Fruit fly (Drosophila melanogaster) whole organism, embryonic: ENCODE data around the gene CG31321.

ENCODE experiments used
- ATbp ChIP-seq: fragments of 200-800 bp; sonication (Bioruptor generic); optimal IDR thresholded peaks from 2 replicates; lab custom pipeline; 2017; ENCODE audit warnings: missing biosample characterization, mild to moderate bottlenecking, missing genetic modification characterization, missing genetic modification reagents
- Aef1 ChIP-seq: fragments of 200-800 bp; sonication (Bioruptor generic); IDR thresholded peaks from 3 replicates; pipeline ENCODE4 v1.3.6; 2022; ENCODE audit warnings: missing biosample characterization, missing genetic modification characterization
- Bdp1 ChIP-seq: fragments of 200-800 bp; sonication (Bioruptor generic); optimal IDR thresholded peaks from 3 replicates; lab custom pipeline; 2016; ENCODE audit warnings: missing biosample characterization, missing genetic modification characterization
- C15 ChIP-seq: fragments of 200-800 bp; sonication (Bioruptor generic); IDR thresholded peaks from 3 replicates; pipeline ENCODE4 v1.3.6; 2022; ENCODE audit warnings: missing biosample characterization, missing genetic modification characterization
- CG12071 ChIP-seq: fragments of 200-800 bp; sonication (Bioruptor generic); optimal IDR thresholded peaks from 3 replicates; lab custom pipeline; 2018; ENCODE audit warnings: missing biosample characterization, mild to moderate bottlenecking, missing genetic modification characterization
- CG17186 ChIP-seq: fragments of 200-800 bp; sonication (Bioruptor generic); optimal IDR thresholded peaks from 3 replicates; lab custom pipeline; 2017; ENCODE audit warnings: missing biosample characterization, missing genetic modification reagents, missing genetic modification characterization
- CG17829 ChIP-seq: fragments of 200-800 bp; optimal IDR thresholded peaks from 2 replicates; lab custom pipeline; 2019; ENCODE audit warnings: missing biosample characterization, mild to moderate bottlenecking, missing genetic modification characterization, moderate library complexity
- CG2889 ChIP-seq: fragments of 200-800 bp; sonication (Bioruptor generic); IDR thresholded peaks from 3 replicates; pipeline ENCODE4 v1.3.6; 2022; ENCODE audit warnings: missing biosample characterization, missing genetic modification characterization
- CG30020 ChIP-seq: fragments of 200-800 bp; optimal IDR thresholded peaks from 2 replicates; lab custom pipeline; 2019; ENCODE audit warnings: missing biosample characterization, mild to moderate bottlenecking, missing genetic modification characterization, moderate library complexity
- CG33213 ChIP-seq: fragments of 200-800 bp; sonication (Bioruptor generic); optimal IDR thresholded peaks from 3 replicates; lab custom pipeline; 2016; ENCODE audit warnings: missing biosample characterization, missing genetic modification characterization
- CG42726 ChIP-seq: fragments of 200-800 bp; sonication (Bioruptor generic); IDR thresholded peaks from 2 replicates; pipeline ENCODE4 v1.3.6; 2022; ENCODE audit warnings: missing biosample characterization, missing genetic modification characterization; ENCODE audit not compliant: partially characterized antibody
- CG4360 ChIP-seq: fragments of 200-800 bp; sonication (Bioruptor generic); IDR thresholded peaks from 2 replicates; pipeline ENCODE4 v1.3.6; 2022; ENCODE audit warnings: missing biosample characterization, missing genetic modification characterization
- CG43689 ChIP-seq: fragments of 200-800 bp; sonication (Bioruptor generic); IDR thresholded peaks from 2 replicates; pipeline ENCODE4 v1.3.6; 2022; ENCODE audit warnings: missing biosample characterization, missing genetic modification characterization
- CG4617 ChIP-seq: fragments of 200-800 bp; sonication (Bioruptor generic); optimal IDR thresholded peaks from 3 replicates; lab custom pipeline; 2016; ENCODE audit warnings: missing biosample characterization, missing genetic modification characterization, borderline replicate concordance
- CG4707 ChIP-seq: fragments of 200-800 bp; sonication (Bioruptor generic); optimal IDR thresholded peaks from 2 replicates; lab custom pipeline; 2018; ENCODE audit warnings: missing biosample characterization, mild to moderate bottlenecking, missing genetic modification characterization, moderate library complexity
- CG6272 ChIP-seq: fragments of 200-800 bp; sonication (Bioruptor generic); IDR thresholded peaks from 2 replicates; pipeline ENCODE4 v1.3.6; 2022; ENCODE audit warnings: missing biosample characterization, missing genetic modification characterization
- CG7745 ChIP-seq: fragments of 200-800 bp; sonication (Bioruptor generic); optimal IDR thresholded peaks from 2 replicates; lab custom pipeline; 2018; ENCODE audit warnings: missing biosample characterization, mild to moderate bottlenecking, missing genetic modification characterization, moderate library complexity
- CG7839 ChIP-seq: fragments of 200-800 bp; sonication (Bioruptor generic); optimal IDR thresholded peaks from 3 replicates; lab custom pipeline; 2018; ENCODE audit warnings: missing biosample characterization, mild to moderate bottlenecking, missing genetic modification characterization, moderate library complexity
- CG9437 ChIP-seq: fragments of 200-800 bp; sonication (Bioruptor generic); optimal IDR thresholded peaks from 2 replicates; lab custom pipeline; 2018; ENCODE audit warnings: missing biosample characterization, mild to moderate bottlenecking, missing genetic modification characterization
- Eip74EF ChIP-seq, 2 experiments: fragments of 200-800 bp in 1 of 2; fragments of >200 bp in 1 of 2; sonication (Bioruptor generic) in 1 of 2; optimal IDR thresholded peaks; 2 replicates each; lab custom pipeline; 2017 to 2019; ENCODE audit warnings: missing biosample characterization in 2 of 2, missing genetic modification characterization in 2 of 2, mild to moderate bottlenecking in 1 of 2, moderate library complexity in 1 of 2
- GATAe ChIP-seq: fragments of 200-800 bp; sonication (Bioruptor generic); conservative IDR thresholded peaks from 2 replicates; pipeline ENCODE4 v1.3.6; 2022; ENCODE audit warnings: missing biosample characterization, missing genetic modification characterization
- H2.0 ChIP-seq: fragments of 200-800 bp; sonication (Bioruptor generic); IDR thresholded peaks from 2 replicates; pipeline ENCODE4 v1.3.6; 2022; ENCODE audit warnings: missing biosample characterization, missing genetic modification characterization
- Hr3 ChIP-seq: fragments of 200-800 bp; sonication (Bioruptor generic); optimal IDR thresholded peaks from 3 replicates; lab custom pipeline; 2016; ENCODE audit warnings: missing biosample characterization, missing genetic modification characterization
- Lhr ChIP-seq: fragments of 200-800 bp; sonication (Bioruptor generic); optimal IDR thresholded peaks from 3 replicates; lab custom pipeline; 2017; ENCODE audit warnings: mild to moderate bottlenecking, missing biosample characterization, missing genetic modification reagents, missing genetic modification characterization
- Lim3 ChIP-seq: fragments of 200-800 bp; sonication (Bioruptor generic); IDR thresholded peaks from 2 replicates; pipeline ENCODE4 v1.3.6; 2022; ENCODE audit warnings: missing biosample characterization, missing genetic modification characterization
- Med ChIP-seq: fragments of 200-800 bp; sonication (Bioruptor generic); peaks from one replicate; lab custom pipeline; 2016; ENCODE audit warnings: missing biosample characterization, missing genetic modification characterization, mild to moderate bottlenecking, inconsistent platforms, moderate library complexity
- Mes4 ChIP-seq: fragments of 200-800 bp; sonication (Bioruptor generic); optimal IDR thresholded peaks from 2 replicates; lab custom pipeline; 2016; ENCODE audit warnings: missing biosample characterization, missing genetic modification characterization
- Mrtf ChIP-seq: fragments of 200-800 bp; sonication (Bioruptor generic); IDR thresholded peaks from 3 replicates; pipeline ENCODE4 v1.3.6; 2022; ENCODE audit warnings: missing biosample characterization, missing genetic modification characterization
- Poxn ChIP-seq: fragments of 200-800 bp; sonication (Bioruptor generic); IDR thresholded peaks from 2 replicates; pipeline ENCODE4 v1.3.6; 2022; ENCODE audit warnings: missing biosample characterization, missing genetic modification characterization
- Stat92E ChIP-seq, 3 experiments: fragments of >200 bp in 2 of 3; fragments of 200-800 bp in 1 of 3; sonication (Bioruptor generic) in 1 of 3; optimal IDR thresholded peaks; 2 replicates each; lab custom pipeline; 2017 to 2019; ENCODE audit warnings: missing biosample characterization in 3 of 3, missing genetic modification characterization in 3 of 3, mild to moderate bottlenecking in 1 of 3, moderate library complexity in 1 of 3
- al ChIP-seq: fragments of 200-800 bp; sonication (Bioruptor generic); IDR thresholded peaks from 2 replicates; pipeline ENCODE4 v1.3.6; 2022; ENCODE audit warnings: missing biosample characterization, missing genetic modification characterization
- cato ChIP-seq: fragments of 200-800 bp; sonication (Bioruptor generic); optimal IDR thresholded peaks from 2 replicates; lab custom pipeline; 2016; ENCODE audit warnings: missing biosample characterization, missing genetic modification characterization, borderline replicate concordance
- chn ChIP-seq: fragments of 200-800 bp; sonication (Bioruptor generic); optimal IDR thresholded peaks from 2 replicates; lab custom pipeline; 2016; ENCODE audit warnings: missing biosample characterization, missing genetic modification characterization
- ci ChIP-seq: fragments of 200-800 bp; sonication (Bioruptor generic); IDR thresholded peaks from 3 replicates; pipeline ENCODE4 v1.3.6; 2022; ENCODE audit warnings: missing biosample characterization, missing genetic modification characterization
- corto ChIP-seq: fragments of 200-800 bp; sonication (Bioruptor generic); optimal IDR thresholded peaks from 2 replicates; lab custom pipeline; 2016; ENCODE audit warnings: missing biosample characterization, mild to moderate bottlenecking, missing genetic modification characterization, moderate library complexity
- crol ChIP-seq: fragments of 200-800 bp; sonication (Bioruptor generic); IDR thresholded peaks from 2 replicates; pipeline ENCODE4 v1.3.6; 2022; ENCODE audit warnings: missing biosample characterization, missing genetic modification characterization
- cwo ChIP-seq: fragments of 200-800 bp; sonication (Bioruptor generic); optimal IDR thresholded peaks from 3 replicates; lab custom pipeline; 2017; ENCODE audit warnings: missing biosample characterization, missing genetic modification characterization, mild to moderate bottlenecking, moderate library complexity, missing genetic modification reagents
- danr ChIP-seq: fragments of 200-800 bp; sonication (Bioruptor generic); IDR thresholded peaks from 2 replicates; pipeline ENCODE4 v1.3.6; 2022; ENCODE audit warnings: missing biosample characterization, missing genetic modification characterization
- disco-r ChIP-seq: fragments of 200-800 bp; sonication (Bioruptor generic); optimal IDR thresholded peaks from 2 replicates; lab custom pipeline; 2016; ENCODE audit warnings: missing biosample characterization, missing genetic modification characterization
- emc ChIP-seq: fragments of 200-800 bp; sonication (Bioruptor generic); optimal IDR thresholded peaks from 2 replicates; lab custom pipeline; 2016; ENCODE audit warnings: missing biosample characterization, missing genetic modification characterization
- ems ChIP-seq: fragments of 200-800 bp; sonication (Bioruptor generic); optimal IDR thresholded peaks from 3 replicates; lab custom pipeline; 2016; ENCODE audit warnings: missing biosample characterization, missing genetic modification characterization
- fd96Cb ChIP-seq: fragments of 200-800 bp; sonication (Bioruptor generic); optimal IDR thresholded peaks from 2 replicates; lab custom pipeline; 2018; ENCODE audit warnings: missing biosample characterization, mild to moderate bottlenecking, missing genetic modification characterization, moderate library complexity
- gro ChIP-seq: fragments of 200-800 bp; sonication (Bioruptor generic); optimal IDR thresholded peaks from 2 replicates; lab custom pipeline; 2016; ENCODE audit warnings: missing biosample characterization, missing genetic modification characterization
- kay ChIP-seq: fragments of 200-800 bp; sonication (Bioruptor generic); optimal IDR thresholded peaks from 2 replicates; lab custom pipeline; 2016; ENCODE audit warnings: missing biosample characterization, missing genetic modification characterization
- mam ChIP-seq: fragments of 200-800 bp; sonication (Bioruptor generic); optimal IDR thresholded peaks from 3 replicates; lab custom pipeline; 2016; ENCODE audit warnings: missing biosample characterization, missing genetic modification characterization
- org-1 ChIP-seq: fragments of 200-800 bp; sonication (Bioruptor generic); optimal IDR thresholded peaks from 2 replicates; lab custom pipeline; 2017; ENCODE audit warnings: missing biosample characterization, missing genetic modification characterization
- pho ChIP-seq: fragments of 200-800 bp; sonication (Bioruptor generic); optimal IDR thresholded peaks from 2 replicates; lab custom pipeline; 2016; ENCODE audit warnings: missing biosample characterization, missing genetic modification characterization
- pzg ChIP-seq: fragments of 200-800 bp; sonication (Bioruptor generic); optimal IDR thresholded peaks from 3 replicates; lab custom pipeline; 2018; ENCODE audit warnings: missing biosample characterization, mild to moderate bottlenecking, missing genetic modification characterization, moderate library complexity
- stwl ChIP-seq: fragments of 200-800 bp; sonication (Bioruptor generic); optimal IDR thresholded peaks from 3 replicates; lab custom pipeline; 2018; ENCODE audit warnings: missing biosample characterization, mild to moderate bottlenecking, missing genetic modification characterization, moderate library complexity
- tin ChIP-seq: fragments of 200-800 bp; sonication (Bioruptor generic); optimal IDR thresholded peaks from 3 replicates; lab custom pipeline; 2016; ENCODE audit warnings: missing biosample characterization, missing genetic modification characterization
- tx ChIP-seq: fragments of 200-800 bp; sonication (Bioruptor generic); optimal IDR thresholded peaks from 2 replicates; lab custom pipeline; 2016; ENCODE audit warnings: missing biosample characterization, missing genetic modification characterization

Gene CG31321

DNA sequence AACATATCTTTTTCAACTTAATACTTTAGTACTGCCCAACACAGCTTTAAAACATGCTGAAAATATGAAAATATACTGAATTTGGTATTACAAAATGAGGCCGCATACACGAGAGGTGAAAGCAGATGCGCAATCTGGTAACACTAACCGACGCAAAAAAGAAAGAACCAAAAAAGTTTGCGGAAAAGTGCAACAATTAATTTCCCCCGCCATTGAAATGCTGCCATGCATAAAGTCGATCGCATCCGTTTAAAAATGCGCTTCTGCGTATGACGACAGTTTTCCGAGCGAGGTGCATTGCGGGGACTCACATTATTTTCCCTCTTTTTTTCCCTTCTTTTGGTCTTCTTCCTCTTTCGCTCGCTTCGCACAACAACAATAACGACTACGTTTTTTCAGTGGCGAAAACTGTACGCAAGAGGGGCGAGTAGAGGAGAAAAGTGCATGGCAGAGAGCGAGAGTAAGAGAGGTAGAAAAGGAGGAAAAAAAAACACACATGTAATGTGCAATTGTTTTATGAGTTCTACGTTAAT lies 5.8 kb downstream of the CG31321 start, which contains the start of gene Set8 (continued):
- TF ChIP-seq CG4617 (GFP tag; lab: Kevin White, UChicago) (peak; percentile 91), CG33213 (GFP tag; lab: Kevin White, UChicago) (no peak), chn (GFP tag; lab: Kevin White, UChicago) (no peak), Lhr (peak; percentile 68), crol (GFP tag; lab: Robert Waterston, UW) (peak; percentile 97), CG17186 (GFP tag; lab: Kevin White, UChicago) (peak; percentile 18), CG42726 (GFP tag; lab: Robert Waterston, UW) (no peak), Bdp1 (GFP tag; lab: Kevin White, UChicago) (no peak), pho (no peak), stwl (tag; lab: Kevin White, UChicago) (peak; percentile 99), mam (no peak), emc (GFP tag; lab: Kevin White, UChicago) (no peak), Eip74EF (GFP tag; optimal IDR thresholded peaks at IDR 0.05; lab: Kevin White, UChicago) (no peak), H2.0 (no peak), kay (GFP tag; lab: Kevin White, UChicago) (no peak), CG43689 (no peak), tin (GFP tag; lab: Kevin White, UChicago) (no peak), Med (GFP tag; lab: Kevin White, UChicago) (peak; percentile 79), danr (GFP tag; lab: Robert Waterston, UW) (no peak), C15 (no peak), ems (GFP tag; lab: Kevin White, UChicago) (no peak), org-1 (no peak), CG17829 (tag; lab: Kevin White, UChicago) (peak; percentile 5), pzg (GFP tag; lab: Kevin White, UChicago) (peak; percentile 83), CG30020 (no peak), Aef1 (GFP tag; lab: Robert Waterston, UW) (0 out of 3 replicates have a peak, but pooled peaks have one; percentile 17), CG4360 (GFP tag; lab: Robert Waterston, UW) (peak; percentile 88), tx (no peak), cwo (GFP tag; lab: Kevin White, UChicago) (no peak), CG7839 (tag; lab: Kevin White, UChicago) (no peak), cato (no peak), CG4707 (no peak), CG7745 (tag; lab: Kevin White, UChicago) (no peak), disco-r (GFP tag; lab: Kevin White, UChicago) (no peak), Poxn (GFP tag; lab: Robert Waterston, UW) (no peak), gro (peak; percentile 35), fd96Cb (tag; lab: Kevin White, UChicago) (no peak), CG9437 (GFP tag; lab: Kevin White, UChicago) (peak; percentile 58), CG2889 (GFP tag; lab: Robert Waterston, UW) (no peak), CG6272 (GFP tag; lab: Robert Waterston, UW) (no peak), Hr3 (GFP tag; lab: Kevin White, UChicago) (peak; percentile 4), al (GFP tag; lab: Robert Waterston, UW) (no peak), GATAe (GFP tag; lab: Robert Waterston, UW) (no peak), Stat92E (GFP tag; optimal IDR thresholded peaks at IDR 0.05; lab: Kevin White, UChicago) (peak in 1 of 3 experiments; percentile 80), ci (GFP tag; lab: Robert Waterston, UW) (no peak), CG12071 (GFP tag; lab: Kevin White, UChicago) (no peak), Mrtf (GFP tag; lab: Robert Waterston, UW) (no peak), corto (GFP tag; lab: Kevin White, UChicago) (no peak), ATbp (no peak), Mes4 (GFP tag; lab: Kevin White, UChicago) (no peak), Lim3 (GFP tag; lab: Robert Waterston, UW) (no peak)
